Fruit fly (Drosophila melanogaster) whole organism, embryonic: Measurements from ENCODE around the gene CG10338.
A peak's percentile ranks its signal among the peaks of the same experiment; 100 is the strongest.

ENCODE experiments used
- Blimp-1 ChIP-seq: fragments of 200-800 bp; sonication (Bioruptor generic); optimal IDR thresholded peaks from 3 replicates; lab custom pipeline; 2018; ENCODE audit warnings: missing biosample characterization, missing genetic modification characterization, mild to moderate bottlenecking, moderate library complexity, missing genetic modification reagents
- CG1024 ChIP-seq: fragments of 200-800 bp; sonication (Bioruptor generic); IDR thresholded peaks from 2 replicates; pipeline ENCODE4 v1.3.6; 2022; ENCODE audit warnings: missing biosample characterization, missing genetic modification characterization
- CG10267 ChIP-seq: fragments of 200-800 bp; sonication (Bioruptor generic); optimal IDR thresholded peaks from 2 replicates; lab custom pipeline; 2018; ENCODE audit warnings: missing biosample characterization, mild to moderate bottlenecking, missing genetic modification characterization, moderate library complexity
- CG10366 ChIP-seq: fragments of 200-800 bp; sonication (Bioruptor generic); IDR thresholded peaks from 2 replicates; pipeline ENCODE4 v1.3.6; 2022; ENCODE audit warnings: missing biosample characterization, missing genetic modification characterization
- CG11247 ChIP-seq: fragments of 200-800 bp; sonication (Bioruptor generic); IDR thresholded peaks from 2 replicates; pipeline ENCODE4 v1.3.6; 2022; ENCODE audit warnings: missing biosample characterization, missing genetic modification characterization
- CG12219 ChIP-seq: fragments of 200-800 bp; sonication (Bioruptor generic); optimal IDR thresholded peaks from 3 replicates; lab custom pipeline; 2018; ENCODE audit warnings: missing biosample characterization, mild to moderate bottlenecking, missing genetic modification characterization
- CG12942 ChIP-seq: fragments of 200-800 bp; sonication (Bioruptor generic); optimal IDR thresholded peaks from 3 replicates; lab custom pipeline; 2016; ENCODE audit warnings: missing biosample characterization, missing genetic modification characterization
- CG13287 ChIP-seq: fragments of 200-800 bp; sonication (Bioruptor generic); IDR thresholded peaks from 2 replicates; pipeline ENCODE4 v1.3.6; 2022; ENCODE audit warnings: missing biosample characterization, missing genetic modification characterization; ENCODE audit not compliant: partially characterized antibody
- CG16779 ChIP-seq: fragments of 200-800 bp; sonication (Bioruptor generic); IDR thresholded peaks from 2 replicates; pipeline ENCODE4 v1.3.6; 2022; ENCODE audit warnings: missing biosample characterization, missing genetic modification characterization
- CG16863 ChIP-seq: fragments of 200-800 bp; sonication (Bioruptor generic); optimal IDR thresholded peaks from 3 replicates; lab custom pipeline; 2016; ENCODE audit warnings: missing biosample characterization, missing genetic modification characterization
- CG2116 ChIP-seq: fragments of 200-800 bp; sonication (Bioruptor generic); optimal IDR thresholded peaks from 3 replicates; lab custom pipeline; 2018; ENCODE audit warnings: missing biosample characterization, mild to moderate bottlenecking, missing genetic modification characterization
- CG3163 ChIP-seq: fragments of 200-800 bp; sonication (Bioruptor generic); optimal IDR thresholded peaks from 3 replicates; lab custom pipeline; 2016; ENCODE audit warnings: missing biosample characterization, missing genetic modification characterization
- CG33213 ChIP-seq: fragments of 200-800 bp; sonication (Bioruptor generic); optimal IDR thresholded peaks from 3 replicates; lab custom pipeline; 2016; ENCODE audit warnings: missing biosample characterization, missing genetic modification characterization
- CG3407 ChIP-seq: fragments of 200-800 bp; sonication (Bioruptor generic); optimal IDR thresholded peaks from 2 replicates; lab custom pipeline; 2018; ENCODE audit warnings: missing biosample characterization, mild to moderate bottlenecking, missing genetic modification characterization
- CG3847 ChIP-seq: fragments of 200-800 bp; sonication (Bioruptor generic); IDR thresholded peaks from 2 replicates; pipeline ENCODE4 v1.3.6; 2022; ENCODE audit warnings: missing biosample characterization, missing genetic modification characterization
- CG6765 ChIP-seq: fragments of 200-800 bp; sonication (Bioruptor generic); optimal IDR thresholded peaks from 3 replicates; lab custom pipeline; 2017; ENCODE audit warnings: missing biosample characterization, mild to moderate bottlenecking, missing genetic modification characterization
- CG7928 ChIP-seq: fragments of 200-800 bp; sonication (Bioruptor generic); optimal IDR thresholded peaks from 2 replicates; lab custom pipeline; 2017; ENCODE audit warnings: missing biosample characterization, mild to moderate bottlenecking, missing genetic modification characterization
- CG9876 ChIP-seq: fragments of 200-800 bp; sonication (Bioruptor generic); optimal IDR thresholded peaks from 2 replicates; lab custom pipeline; 2016; ENCODE audit warnings: missing biosample characterization, missing genetic modification characterization
- Fer2 ChIP-seq: fragments of 200-800 bp; sonication (Bioruptor generic); optimal IDR thresholded peaks from 2 replicates; lab custom pipeline; 2018; ENCODE audit warnings: missing biosample characterization, mild to moderate bottlenecking, missing genetic modification characterization, moderate library complexity
- Gsc ChIP-seq: fragments of 200-800 bp; sonication (Bioruptor generic); IDR thresholded peaks from 2 replicates; pipeline ENCODE4 v1.3.6; 2022; ENCODE audit warnings: missing biosample characterization, missing genetic modification characterization
- HmgD ChIP-seq: fragments of 200-800 bp; sonication (Bioruptor generic); optimal IDR thresholded peaks from 3 replicates; lab custom pipeline; 2016; ENCODE audit warnings: missing biosample characterization, missing genetic modification characterization
- Hr78 ChIP-seq, 2 experiments: fragments of 200-800 bp in 1 of 2; fragments of >200 bp in 1 of 2; sonication (Bioruptor generic) in 1 of 2; optimal IDR thresholded peaks; 2 replicates each; lab custom pipeline; 2017 to 2019; ENCODE audit warnings: missing biosample characterization in 2 of 2, missing genetic modification characterization in 2 of 2, mild to moderate bottlenecking in 1 of 2, moderate library complexity in 1 of 2
- MBD-R2 ChIP-seq: fragments of 200-800 bp; sonication (Bioruptor generic); IDR thresholded peaks from 2 replicates; pipeline ENCODE4 v1.3.6; 2022; ENCODE audit warnings: missing biosample characterization, missing genetic modification characterization
- Pdp1 ChIP-seq, 2 experiments: fragments of 200-800 bp; sonication (Bioruptor generic); optimal IDR thresholded peaks; 3 replicates each; lab custom pipeline; 2016; ENCODE audit warnings: missing biosample characterization in 2 of 2, missing genetic modification characterization in 2 of 2, mild to moderate bottlenecking in 1 of 2, moderate library complexity in 1 of 2
- Poxn ChIP-seq: fragments of 200-800 bp; sonication (Bioruptor generic); IDR thresholded peaks from 2 replicates; pipeline ENCODE4 v1.3.6; 2022; ENCODE audit warnings: missing biosample characterization, missing genetic modification characterization
- Ptx1 ChIP-seq: fragments of 200-800 bp; sonication (Bioruptor generic); IDR thresholded peaks from 2 replicates; pipeline ENCODE4 v1.3.6; 2022; ENCODE audit warnings: missing biosample characterization, missing genetic modification characterization
- Sry-δ ChIP-seq: fragments of 200-800 bp; sonication (Bioruptor generic); optimal IDR thresholded peaks from 2 replicates; lab custom pipeline; 2016; ENCODE audit warnings: missing biosample characterization, missing genetic modification characterization
- Xbp1 ChIP-seq: fragments of 200-800 bp; sonication (Bioruptor generic); optimal IDR thresholded peaks from 3 replicates; lab custom pipeline; 2016; ENCODE audit warnings: missing biosample characterization, mild to moderate bottlenecking, missing genetic modification characterization
- caup ChIP-seq: fragments of 200-800 bp; sonication (Bioruptor generic); optimal IDR thresholded peaks from 3 replicates; lab custom pipeline; 2017; ENCODE audit warnings: missing biosample characterization, mild to moderate bottlenecking, missing genetic modification characterization, moderate library complexity; ENCODE audit not compliant: severe bottlenecking
- cg ChIP-seq: fragments of 200-800 bp; sonication (Bioruptor generic); optimal IDR thresholded peaks from 3 replicates; lab custom pipeline; 2019; ENCODE audit warnings: missing biosample characterization, mild to moderate bottlenecking, missing genetic modification characterization, moderate library complexity
- chif ChIP-seq, 2 experiments: fragments of 200-800 bp; sonication (Bioruptor generic); optimal IDR thresholded peaks; 3 replicates each; lab custom pipeline; 2016; ENCODE audit warnings: missing biosample characterization in 2 of 2, missing genetic modification characterization in 2 of 2
- corto ChIP-seq: fragments of 200-800 bp; sonication (Bioruptor generic); optimal IDR thresholded peaks from 2 replicates; lab custom pipeline; 2016; ENCODE audit warnings: missing biosample characterization, mild to moderate bottlenecking, missing genetic modification characterization, moderate library complexity
- croc ChIP-seq: fragments of 200-800 bp; sonication (Bioruptor generic); conservative IDR thresholded peaks from 3 replicates; pipeline ENCODE4 v1.3.6; 2022; ENCODE audit warnings: missing biosample characterization, missing genetic modification characterization
- dimm ChIP-seq: fragments of 200-800 bp; sonication (Bioruptor generic); IDR thresholded peaks from 2 replicates; pipeline ENCODE4 v1.3.6; 2022; ENCODE audit warnings: missing biosample characterization, missing genetic modification characterization
- fd102C ChIP-seq: fragments of 200-800 bp; sonication (Bioruptor generic); optimal IDR thresholded peaks from 2 replicates; lab custom pipeline; 2018; ENCODE audit warnings: missing biosample characterization, mild to moderate bottlenecking, missing genetic modification characterization, moderate library complexity
- grau ChIP-seq: fragments of 200-800 bp; optimal IDR thresholded peaks from 3 replicates; lab custom pipeline; 2019; ENCODE audit warnings: missing biosample characterization, mild to moderate bottlenecking, missing genetic modification characterization, moderate library complexity
- h ChIP-seq: fragments of >200 bp; optimal IDR thresholded peaks from 2 replicates; lab custom pipeline; 2017
- kay ChIP-seq: fragments of 200-800 bp; sonication (Bioruptor generic); optimal IDR thresholded peaks from 2 replicates; lab custom pipeline; 2016; ENCODE audit warnings: missing biosample characterization, missing genetic modification characterization
- ken ChIP-seq: fragments of 200-800 bp; sonication (Bioruptor generic); IDR thresholded peaks from 3 replicates; pipeline ENCODE4 v1.3.6; 2022; ENCODE audit warnings: missing biosample characterization, missing genetic modification characterization
- lab ChIP-seq: fragments of 200-800 bp; sonication (Bioruptor generic); optimal IDR thresholded peaks from 3 replicates; lab custom pipeline; 2017; ENCODE audit warnings: missing biosample characterization, missing genetic modification characterization, mild to moderate bottlenecking, moderate library complexity, missing genetic modification reagents
- lola ChIP-seq, 3 experiments: fragments of >200 bp in 2 of 3; fragments of 200-800 bp in 1 of 3; sonication (Bioruptor generic) in 1 of 3; optimal IDR thresholded peaks; 2 replicates each; lab custom pipeline; 2017 to 2019; ENCODE audit warnings: missing biosample characterization in 3 of 3, missing genetic modification characterization in 3 of 3, mild to moderate bottlenecking in 1 of 3, moderate library complexity in 1 of 3
- peb ChIP-seq: fragments of 200-800 bp; sonication (Bioruptor generic); IDR thresholded peaks from 2 replicates; pipeline ENCODE4 v1.3.6; 2022; ENCODE audit warnings: missing biosample characterization, missing genetic modification characterization
- pho ChIP-seq: fragments of 200-800 bp; sonication (Bioruptor generic); optimal IDR thresholded peaks from 2 replicates; lab custom pipeline; 2016; ENCODE audit warnings: missing biosample characterization, missing genetic modification characterization
- schlank ChIP-seq: fragments of 200-800 bp; sonication (Bioruptor generic); optimal IDR thresholded peaks from 2 replicates; lab custom pipeline; 2018; ENCODE audit warnings: missing biosample characterization, mild to moderate bottlenecking, missing genetic modification characterization
- stwl ChIP-seq: fragments of 200-800 bp; sonication (Bioruptor generic); optimal IDR thresholded peaks from 3 replicates; lab custom pipeline; 2018; ENCODE audit warnings: missing biosample characterization, mild to moderate bottlenecking, missing genetic modification characterization, moderate library complexity
- unpg ChIP-seq: fragments of 200-800 bp; sonication (Bioruptor generic); optimal IDR thresholded peaks from 3 replicates; lab custom pipeline; 2018; ENCODE audit warnings: missing biosample characterization, mild to moderate bottlenecking, missing genetic modification characterization, moderate library complexity
- vvl ChIP-seq: fragments of 200-800 bp; sonication (Bioruptor generic); IDR thresholded peaks from 2 replicates; pipeline ENCODE4 v1.3.6; 2022; ENCODE audit warnings: missing biosample characterization, missing genetic modification characterization
- zfh1 ChIP-seq: fragments of 200-800 bp; sonication (Bioruptor generic); IDR thresholded peaks from 3 replicates; pipeline ENCODE4 v1.3.6; 2022; ENCODE audit warnings: missing biosample characterization, missing genetic modification characterization

Gene CG10338

DNA sequence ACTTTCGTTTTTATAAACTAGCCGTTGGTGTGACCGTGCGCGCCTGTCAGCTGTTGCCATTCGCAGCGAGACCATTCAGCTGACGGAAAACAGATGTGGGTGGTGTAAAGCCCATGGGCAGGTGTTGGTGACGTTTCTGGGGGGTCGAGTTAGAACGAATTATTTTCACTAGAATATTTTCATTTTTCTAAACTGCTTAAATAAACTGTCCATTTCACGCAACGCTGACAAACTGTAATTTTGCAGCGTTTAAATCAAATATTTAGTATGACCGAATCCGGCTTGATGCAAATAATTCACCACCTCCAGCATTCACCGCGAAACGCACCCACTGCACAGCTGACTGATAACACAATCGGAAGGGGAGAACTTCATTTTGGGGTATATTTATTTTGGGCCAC, at the start of gene CG10338, which contains the start of gene CG10383 (continued):
- TF ChIP-seq caup (GFP tag; lab: Kevin White, UChicago), result peak; percentile 77
- peak; percentile 77 for TF ChIP-seq peb (GFP tag; lab: Robert Waterston, UW)
- peak; percentile 63 for TF ChIP-seq Gsc (GFP tag; lab: Robert Waterston, UW)
- TF ChIP-seq Ptx1 (GFP tag; lab: Robert Waterston, UW), result peak; percentile 90
- TF ChIP-seq CG1024 (GFP tag; lab: Robert Waterston, UW), result peak; percentile 83
- peak; percentile 25; the same call in 1 of the 2 replicates for TF ChIP-seq CG13287 (GFP tag; lab: Robert Waterston, UW)
- peak; percentile 90 for TF ChIP-seq CG11247 (GFP tag; lab: Robert Waterston, UW)
- TF ChIP-seq Poxn (GFP tag; lab: Robert Waterston, UW), result peak; percentile 12; the same call in 1 of the 2 replicates
- TF ChIP-seq CG3407, result peak; percentile 59
- peak; percentile 86 for TF ChIP-seq HmgD (GFP tag; lab: Kevin White, UChicago)
- peak; percentile 27 for TF ChIP-seq CG6765 (GFP tag; lab: Kevin White, UChicago)
- peak; percentile 66 for TF ChIP-seq croc (GFP tag; lab: Robert Waterston, UW)
- TF ChIP-seq kay, result peak; percentile 78
- TF ChIP-seq Blimp-1 (GFP tag; lab: Kevin White, UChicago), result peak; percentile 92
- peak; percentile 94 for TF ChIP-seq lab
- no peak for TF ChIP-seq fd102C
- TF ChIP-seq CG12942, result peak; percentile 79
- peak in 1 of 3 experiments; percentile 60 for TF ChIP-seq lola (GFP tag; optimal IDR thresholded peaks at IDR 0.05; lab: Kevin White, UChicago)
- TF ChIP-seq CG9876 (GFP tag; lab: Kevin White, UChicago), result peak; percentile 86
- peak; percentile 73 for TF ChIP-seq CG2116 (GFP tag; lab: Kevin White, UChicago)
- TF ChIP-seq CG7928 (GFP tag; lab: Kevin White, UChicago), result peak; percentile 31
- TF ChIP-seq pho (GFP tag; lab: Kevin White, UChicago), result peak; percentile 87
- TF ChIP-seq CG16863 (GFP tag; lab: Kevin White, UChicago), result peak; percentile 83
- TF ChIP-seq CG3163 (GFP tag; lab: Kevin White, UChicago), result peak; percentile 65
- no peak for TF ChIP-seq Hr78 (GFP tag; optimal IDR thresholded peaks at IDR 0.05; lab: Kevin White, UChicago)
- TF ChIP-seq CG33213 (GFP tag; lab: Kevin White, UChicago), result peak; percentile 86
- peak; percentile 43 for TF ChIP-seq corto (GFP tag; lab: Kevin White, UChicago)
- TF ChIP-seq, all 482 proteins: peak for 414

- TF ChIP-seq CG10267 (tag; lab: Kevin White, UChicago) (peak; percentile 8), chif (GFP tag; optimal IDR thresholded peaks at IDR 0.05; lab: Kevin White, UChicago) (peak in 1 of 2 experiments; percentile 40), CG12219 (peak; percentile 3), ken (0 out of 3 replicates have a peak, but pooled peaks have one; percentile 47), dimm (GFP tag; lab: Robert Waterston, UW) (0 out of 2 replicates have a peak, but pooled peaks have one; percentile 4), grau (peak; percentile 93), CG16779 (GFP tag; lab: Robert Waterston, UW) (no peak), stwl (tag; lab: Kevin White, UChicago) (peak; percentile 1), zfh1 (GFP tag; lab: Robert Waterston, UW) (peak; percentile 53; the same call in 1 of the 3 replicates), cg (GFP tag; lab: Kevin White, UChicago) (no peak), vvl (peak; percentile 23; the same call in 1 of the 2 replicates), CG3847 (GFP tag; lab: Robert Waterston, UW) (0 out of 2 replicates have a peak, but pooled peaks have one; percentile 18), Fer2 (tag; lab: Kevin White, UChicago) (no peak), Pdp1 (GFP tag; optimal IDR thresholded peaks at IDR 0.05; lab: Kevin White, UChicago) (peak; percentile 2 to 32), schlank (no peak), MBD-R2 (GFP tag; lab: Robert Waterston, UW) (no peak), CG10366 (GFP tag; lab: Robert Waterston, UW) (peak; percentile 22; the same call in 1 of the 2 replicates), Xbp1 (peak; percentile 18), unpg (GFP tag; lab: Kevin White, UChicago) (peak; percentile 56), h (lab: Kevin White, UChicago) (no peak), Sry-δ (GFP tag; lab: Kevin White, UChicago) (no peak)
Observed at dm6 chr2L:18647857-18648652, 47.4 kb upstream of the CG10338 start.
